Fruit fly (Drosophila melanogaster) whole organism, embryonic: ENCODE results near the gene Mal-B2.
A peak's percentile ranks its signal among the peaks of the same experiment; 100 is the strongest.

ENCODE experiments used
- CG10321 ChIP-seq: fragments of 200-800 bp; sonication (Bioruptor generic); IDR thresholded peaks from 2 replicates; pipeline ENCODE4 v1.3.6; 2022; ENCODE audit warnings: missing biosample characterization, missing genetic modification characterization
- CG10565 ChIP-seq: fragments of 200-800 bp; sonication (Bioruptor generic); optimal IDR thresholded peaks from 3 replicates; lab custom pipeline; 2016; ENCODE audit warnings: missing biosample characterization, mild to moderate bottlenecking, missing genetic modification characterization
- CG11085 ChIP-seq: fragments of 200-800 bp; sonication (Bioruptor generic); IDR thresholded peaks from 2 replicates; pipeline ENCODE4 v1.3.6; 2022; ENCODE audit warnings: missing biosample characterization, missing genetic modification characterization
- CG11093 ChIP-seq: fragments of 200-800 bp; sonication (Bioruptor generic); IDR thresholded peaks from 3 replicates; pipeline ENCODE4 v1.3.6; 2022; ENCODE audit warnings: missing biosample characterization, missing genetic modification characterization
- CG11695 ChIP-seq: fragments of 200-800 bp; sonication (Bioruptor generic); IDR thresholded peaks from 3 replicates; pipeline ENCODE4 v1.3.6; 2022; ENCODE audit warnings: missing biosample characterization, missing genetic modification characterization
- CG11696 ChIP-seq: fragments of 200-800 bp; sonication (Bioruptor generic); IDR thresholded peaks from 2 replicates; pipeline ENCODE4 v1.3.6; 2022; ENCODE audit warnings: missing biosample characterization, missing genetic modification characterization
- CG12071 ChIP-seq: fragments of 200-800 bp; sonication (Bioruptor generic); optimal IDR thresholded peaks from 3 replicates; lab custom pipeline; 2018; ENCODE audit warnings: missing biosample characterization, mild to moderate bottlenecking, missing genetic modification characterization
- CG12219 ChIP-seq: fragments of 200-800 bp; sonication (Bioruptor generic); optimal IDR thresholded peaks from 3 replicates; lab custom pipeline; 2018; ENCODE audit warnings: missing biosample characterization, mild to moderate bottlenecking, missing genetic modification characterization
- CG12744 ChIP-seq: fragments of 200-800 bp; sonication (Bioruptor generic); optimal IDR thresholded peaks from 2 replicates; lab custom pipeline; 2016; ENCODE audit warnings: missing biosample characterization, missing genetic modification characterization
- CG13775 ChIP-seq: fragments of 200-800 bp; sonication (Bioruptor generic); optimal IDR thresholded peaks from 3 replicates; lab custom pipeline; 2017; ENCODE audit warnings: missing biosample characterization, mild to moderate bottlenecking, missing genetic modification characterization
- CG13894 ChIP-seq: fragments of 200-800 bp; sonication (Bioruptor generic); optimal IDR thresholded peaks from 3 replicates; lab custom pipeline; 2018; ENCODE audit warnings: missing biosample characterization, mild to moderate bottlenecking, missing genetic modification characterization, moderate library complexity
- CG15269 ChIP-seq: fragments of 200-800 bp; sonication (Bioruptor generic); optimal IDR thresholded peaks from 2 replicates; lab custom pipeline; 2018; ENCODE audit warnings: missing biosample characterization, mild to moderate bottlenecking, missing genetic modification characterization, moderate library complexity
- CG17802 ChIP-seq: fragments of 200-800 bp; sonication (Bioruptor generic); optimal IDR thresholded peaks from 2 replicates; lab custom pipeline; 2018; ENCODE audit warnings: missing biosample characterization, mild to moderate bottlenecking, missing genetic modification characterization, moderate library complexity
- CG18262 ChIP-seq: fragments of 200-800 bp; optimal IDR thresholded peaks from 3 replicates; lab custom pipeline; 2019; ENCODE audit warnings: missing biosample characterization, mild to moderate bottlenecking, missing genetic modification characterization, moderate library complexity
- CG18764 ChIP-seq: fragments of 200-800 bp; sonication (Bioruptor generic); optimal IDR thresholded peaks from 3 replicates; lab custom pipeline; 2016; ENCODE audit warnings: missing biosample characterization, missing genetic modification characterization
- CG31365 ChIP-seq: fragments of 200-800 bp; sonication (Bioruptor generic); optimal IDR thresholded peaks from 2 replicates; lab custom pipeline; 2018; ENCODE audit warnings: missing biosample characterization, mild to moderate bottlenecking, missing genetic modification characterization
- CG3995 ChIP-seq: fragments of 200-800 bp; sonication (Bioruptor generic); optimal IDR thresholded peaks from 3 replicates; lab custom pipeline; 2016; ENCODE audit warnings: missing biosample characterization, missing genetic modification characterization
- CG6854 ChIP-seq: fragments of 200-800 bp; sonication (Bioruptor generic); optimal IDR thresholded peaks from 3 replicates; lab custom pipeline; 2017; ENCODE audit warnings: missing biosample characterization, mild to moderate bottlenecking, missing genetic modification characterization
- CG7745 ChIP-seq: fragments of 200-800 bp; sonication (Bioruptor generic); optimal IDR thresholded peaks from 2 replicates; lab custom pipeline; 2018; ENCODE audit warnings: missing biosample characterization, mild to moderate bottlenecking, missing genetic modification characterization, moderate library complexity
- CG9215 ChIP-seq: fragments of 200-800 bp; sonication (Bioruptor generic); IDR thresholded peaks from 2 replicates; pipeline ENCODE4 v1.3.6; 2022; ENCODE audit warnings: missing biosample characterization, missing genetic modification characterization
- Chrac-16 ChIP-seq: fragments of 200-800 bp; sonication (Bioruptor generic); optimal IDR thresholded peaks from 3 replicates; lab custom pipeline; 2016; ENCODE audit warnings: missing biosample characterization, missing genetic modification characterization
- Doc3 ChIP-seq: fragments of 200-800 bp; sonication (Bioruptor generic); IDR thresholded peaks from 3 replicates; pipeline ENCODE4 v1.3.6; 2022; ENCODE audit warnings: missing biosample characterization, missing genetic modification characterization; ENCODE audit not compliant: partially characterized antibody
- Elba2 ChIP-seq: fragments of 200-800 bp; sonication (Bioruptor generic); optimal IDR thresholded peaks from 3 replicates; lab custom pipeline; 2016; ENCODE audit warnings: missing biosample characterization, missing genetic modification characterization
- Fer1 ChIP-seq: fragments of 200-800 bp; sonication (Bioruptor generic); optimal IDR thresholded peaks from 2 replicates; lab custom pipeline; 2017; ENCODE audit warnings: missing biosample characterization, mild to moderate bottlenecking, missing genetic modification characterization
- Gsc ChIP-seq: fragments of 200-800 bp; sonication (Bioruptor generic); IDR thresholded peaks from 2 replicates; pipeline ENCODE4 v1.3.6; 2022; ENCODE audit warnings: missing biosample characterization, missing genetic modification characterization
- HmgZ ChIP-seq: fragments of 200-800 bp; sonication (Bioruptor generic); optimal IDR thresholded peaks from 2 replicates; lab custom pipeline; 2018; ENCODE audit warnings: missing biosample characterization, mild to moderate bottlenecking, missing genetic modification characterization
- Hsf ChIP-seq: fragments of 200-800 bp; sonication (Bioruptor generic); optimal IDR thresholded peaks from 3 replicates; lab custom pipeline; 2016; ENCODE audit warnings: missing biosample characterization, missing genetic modification characterization
- Max ChIP-seq: fragments of 200-800 bp; sonication (Bioruptor generic); optimal IDR thresholded peaks from 2 replicates; lab custom pipeline; 2016; ENCODE audit warnings: missing biosample characterization, mild to moderate bottlenecking, missing genetic modification characterization
- NFAT ChIP-seq: fragments of 200-800 bp; sonication (Bioruptor generic); IDR thresholded peaks from 2 replicates; pipeline ENCODE4 v1.3.6; 2022; ENCODE audit warnings: missing biosample characterization, missing genetic modification characterization
- Ravus ChIP-seq: fragments of 200-800 bp; sonication (Bioruptor generic); IDR thresholded peaks from 2 replicates; pipeline ENCODE4 v1.3.6; 2022; ENCODE audit warnings: missing biosample characterization, missing genetic modification characterization
- ac ChIP-seq: fragments of 200-800 bp; sonication (Bioruptor generic); optimal IDR thresholded peaks from 3 replicates; lab custom pipeline; 2017; ENCODE audit warnings: missing biosample characterization, mild to moderate bottlenecking, missing genetic modification characterization
- bowl ChIP-seq: fragments of 200-800 bp; sonication (Bioruptor generic); IDR thresholded peaks from 2 replicates; pipeline ENCODE4 v1.3.6; 2022; ENCODE audit warnings: missing biosample characterization, missing genetic modification characterization
- chif ChIP-seq, 2 experiments: fragments of 200-800 bp; sonication (Bioruptor generic); optimal IDR thresholded peaks; 3 replicates each; lab custom pipeline; 2016; ENCODE audit warnings: missing biosample characterization in 2 of 2, missing genetic modification characterization in 2 of 2
- corto ChIP-seq: fragments of 200-800 bp; sonication (Bioruptor generic); optimal IDR thresholded peaks from 2 replicates; lab custom pipeline; 2016; ENCODE audit warnings: missing biosample characterization, mild to moderate bottlenecking, missing genetic modification characterization, moderate library complexity
- cwo ChIP-seq: fragments of 200-800 bp; sonication (Bioruptor generic); optimal IDR thresholded peaks from 3 replicates; lab custom pipeline; 2017; ENCODE audit warnings: missing biosample characterization, missing genetic modification characterization, mild to moderate bottlenecking, moderate library complexity, missing genetic modification reagents
- danr ChIP-seq: fragments of 200-800 bp; sonication (Bioruptor generic); IDR thresholded peaks from 2 replicates; pipeline ENCODE4 v1.3.6; 2022; ENCODE audit warnings: missing biosample characterization, missing genetic modification characterization
- en ChIP-seq: fragments of 200-800 bp; sonication (Bioruptor generic); optimal IDR thresholded peaks from 2 replicates; lab custom pipeline; 2016; ENCODE audit warnings: missing biosample characterization, missing genetic modification characterization
- fu2 ChIP-seq: fragments of 200-800 bp; sonication (Bioruptor generic); optimal IDR thresholded peaks from 2 replicates; lab custom pipeline; 2016; ENCODE audit warnings: missing biosample characterization, missing genetic modification characterization
- gsb-n ChIP-seq: fragments of 200-800 bp; sonication (Bioruptor generic); optimal IDR thresholded peaks from 3 replicates; lab custom pipeline; 2018; ENCODE audit warnings: missing biosample characterization, mild to moderate bottlenecking, missing genetic modification characterization
- hb ChIP-seq: fragments of 200-800 bp; sonication (Bioruptor generic); IDR thresholded peaks from 3 replicates; pipeline ENCODE4 v1.3.6; 2022; ENCODE audit warnings: missing biosample characterization, missing genetic modification characterization; ENCODE audit not compliant: partially characterized antibody
- nom ChIP-seq: fragments of 200-800 bp; sonication (Bioruptor generic); optimal IDR thresholded peaks from 2 replicates; lab custom pipeline; 2017; ENCODE audit warnings: missing biosample characterization, missing genetic modification characterization, mild to moderate bottlenecking, moderate library complexity, missing genetic modification reagents
- pnt ChIP-seq: fragments of 200-800 bp; sonication (Bioruptor generic); optimal IDR thresholded peaks from 3 replicates; lab custom pipeline; 2016; ENCODE audit warnings: missing biosample characterization, missing genetic modification characterization
- run ChIP-seq: fragments of 200-800 bp; sonication (Bioruptor generic); optimal IDR thresholded peaks from 3 replicates; lab custom pipeline; 2018; ENCODE audit warnings: missing biosample characterization, mild to moderate bottlenecking, missing genetic modification characterization
- sens-2 ChIP-seq: fragments of 200-800 bp; sonication (Bioruptor generic); IDR thresholded peaks from 2 replicates; pipeline ENCODE4 v1.3.6; 2022; ENCODE audit warnings: missing biosample characterization, missing genetic modification characterization
- seq ChIP-seq: fragments of 200-800 bp; sonication (Bioruptor generic); IDR thresholded peaks from 2 replicates; pipeline ENCODE4 v1.3.6; 2022; ENCODE audit warnings: missing biosample characterization, missing genetic modification characterization
- slp2 ChIP-seq: fragments of 200-800 bp; sonication (Bioruptor generic); optimal IDR thresholded peaks from 2 replicates; lab custom pipeline; 2016; ENCODE audit warnings: missing biosample characterization, missing genetic modification characterization
- sna ChIP-seq: fragments of 200-800 bp; sonication (Bioruptor generic); IDR thresholded peaks from 2 replicates; pipeline ENCODE4 v1.3.6; 2022; ENCODE audit warnings: missing biosample characterization, missing genetic modification characterization; ENCODE audit not compliant: partially characterized antibody
- tap ChIP-seq: fragments of 200-800 bp; optimal IDR thresholded peaks from 3 replicates; lab custom pipeline; 2019; ENCODE audit warnings: missing biosample characterization, mild to moderate bottlenecking, missing genetic modification characterization, moderate library complexity
- tgo ChIP-seq: fragments of 200-800 bp; sonication (Bioruptor generic); IDR thresholded peaks from 3 replicates; pipeline ENCODE4 v1.3.6; 2022; ENCODE audit warnings: missing biosample characterization, missing genetic modification characterization
- tup ChIP-seq: fragments of 200-800 bp; sonication (Bioruptor generic); optimal IDR thresholded peaks from 2 replicates; lab custom pipeline; 2016; ENCODE audit warnings: missing biosample characterization, mild to moderate bottlenecking, missing genetic modification characterization, moderate library complexity
- zen ChIP-seq: fragments of 200-800 bp; sonication (Bioruptor generic); optimal IDR thresholded peaks from 3 replicates; lab custom pipeline; 2018; ENCODE audit warnings: missing biosample characterization, mild to moderate bottlenecking, missing genetic modification characterization, moderate library complexity

The Mal-B2 gene

DNA sequence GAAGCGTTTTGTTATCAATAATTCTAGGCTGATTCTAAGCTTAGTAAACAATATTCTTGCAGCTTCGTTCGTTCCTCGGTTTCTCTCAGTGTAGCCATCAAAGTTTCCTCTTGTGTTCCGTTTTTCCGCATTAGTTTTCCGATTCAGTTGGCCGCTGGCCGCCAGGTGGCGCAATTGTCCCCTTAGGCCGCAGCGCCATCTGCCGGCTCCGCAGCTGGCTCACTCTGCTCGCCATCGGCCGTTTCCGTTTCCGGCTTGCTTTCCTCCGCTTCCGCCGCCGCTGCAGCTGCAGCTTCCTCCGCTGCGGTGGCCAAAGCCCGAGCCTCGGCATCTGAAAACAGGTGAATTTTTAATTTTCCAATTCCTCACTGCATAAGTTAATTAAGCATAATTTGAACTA, 33.4 kb upstream of the Mal-B2 start (continued):
- peak; percentile 96 for TF ChIP-seq CG12219 (GFP tag; lab: Kevin White, UChicago)
- peak; percentile 98 for TF ChIP-seq en (GFP tag; lab: Kevin White, UChicago)
- TF ChIP-seq Hsf (GFP tag; lab: Kevin White, UChicago) = peak; percentile 92
- TF ChIP-seq Chrac-16 (GFP tag; lab: Kevin White, UChicago) = peak; percentile 91
- peak; percentile 95 to 96 for TF ChIP-seq chif (GFP tag; optimal IDR thresholded peaks at IDR 0.05; lab: Kevin White, UChicago)
- peak; percentile 83 for TF ChIP-seq slp2 (GFP tag; lab: Kevin White, UChicago)
- TF ChIP-seq CG11696 = peak; percentile 85
- TF ChIP-seq Fer1 (GFP tag; lab: Kevin White, UChicago) = peak; percentile 96
- TF ChIP-seq sens-2 (GFP tag; lab: Robert Waterston, UW) = peak; percentile 96
- TF ChIP-seq run (tag; lab: Kevin White, UChicago) = peak; percentile 44
- peak; percentile 68; the same call in 1 of the 2 replicates for TF ChIP-seq bowl (GFP tag; lab: Robert Waterston, UW)
- peak; percentile 70 for TF ChIP-seq CG13894 (tag; lab: Kevin White, UChicago)
- TF ChIP-seq Ravus (GFP tag; lab: Robert Waterston, UW) = peak; percentile 64
- peak; percentile 95 for TF ChIP-seq CG13775 (GFP tag; lab: Kevin White, UChicago)
- TF ChIP-seq tap = peak; percentile 82
- TF ChIP-seq HmgZ (tag; lab: Kevin White, UChicago) = peak; percentile 58
- peak; percentile 70; the same call in 2 of the 3 replicates for TF ChIP-seq CG11093
- peak; percentile 99 for TF ChIP-seq ac (GFP tag; lab: Kevin White, UChicago)
- no peak for TF ChIP-seq sna (GFP tag; lab: Robert Waterston, UW)
- TF ChIP-seq gsb-n = peak; percentile 91
- peak; percentile 77 for TF ChIP-seq pnt (GFP tag; lab: Kevin White, UChicago)
- TF ChIP-seq Gsc (GFP tag; lab: Robert Waterston, UW) = no peak
- peak; percentile 79 for TF ChIP-seq CG10565 (GFP tag; lab: Kevin White, UChicago)
- peak; percentile 82 for TF ChIP-seq CG11085 (GFP tag; lab: Robert Waterston, UW)
- TF ChIP-seq cwo (GFP tag; lab: Kevin White, UChicago) = peak; percentile 76
- peak; percentile 96 for TF ChIP-seq CG6854 (GFP tag; lab: Kevin White, UChicago)
- TF ChIP-seq CG11695 = peak; percentile 86
- no peak for TF ChIP-seq CG7745 (tag; lab: Kevin White, UChicago)
- TF ChIP-seq Max (GFP tag; lab: Kevin White, UChicago) = peak; percentile 79
- TF ChIP-seq corto (GFP tag; lab: Kevin White, UChicago) = no peak
- peak; percentile 82 for TF ChIP-seq CG15269 (tag; lab: Kevin White, UChicago)
- TF ChIP-seq hb = no peak
- peak; percentile 68 for TF ChIP-seq CG10321
- peak; percentile 85 for TF ChIP-seq CG31365
- TF ChIP-seq CG3995 = peak; percentile 46
- peak; percentile 74 for TF ChIP-seq tgo (GFP tag; lab: Robert Waterston, UW)
- peak; percentile 89 for TF ChIP-seq CG18262
- peak; percentile 91 for TF ChIP-seq NFAT
- TF ChIP-seq CG9215 = peak; percentile 56
- TF ChIP-seq CG18764 (GFP tag; lab: Kevin White, UChicago) = peak; percentile 96
- peak; percentile 76 for TF ChIP-seq seq (GFP tag; lab: Robert Waterston, UW)
- TF ChIP-seq Doc3 = no peak
- TF ChIP-seq tup (GFP tag; lab: Kevin White, UChicago) = peak; percentile 74
- TF ChIP-seq nom (GFP tag; lab: Kevin White, UChicago) = no peak
- TF ChIP-seq Elba2 (GFP tag; lab: Kevin White, UChicago) = peak; percentile 91
- TF ChIP-seq CG12071 (GFP tag; lab: Kevin White, UChicago) = peak; percentile 97
- peak; percentile 91 for TF ChIP-seq CG17802 (tag; lab: Kevin White, UChicago)
- peak; percentile 79 for TF ChIP-seq danr (GFP tag; lab: Robert Waterston, UW)
- peak; percentile 94 for TF ChIP-seq zen (tag; lab: Kevin White, UChicago)
- peak; percentile 92 for TF ChIP-seq CG12744 (GFP tag; lab: Kevin White, UChicago)
- TF ChIP-seq fu2 (GFP tag; lab: Kevin White, UChicago) = peak; percentile 51
